Worm (Caenorhabditis elegans) whole organism, young adult: ENCODE results near the gene toe-2.
A peak's percentile ranks its signal among the peaks of the same experiment; 100 is the strongest.

Experiments used
- B0019.2 ChIP-seq: fragments of 200-800 bp; sonication (Bioruptor generic); conservative IDR thresholded peaks from 2 replicates; pipeline ENCODE4 v1.3.6; 2022; ENCODE audit warnings: missing genetic modification reagents, missing genetic modification characterization, missing compliant biosample characterization
- B0035.1 ChIP-seq: sonication (generic microtip); optimal IDR thresholded peaks from 2 replicates; lab custom pipeline; 2016; ENCODE audit warnings: missing genetic modification characterization, mild to moderate bottlenecking, missing compliant biosample characterization, missing genotype, missing genetic modification reagents
- B0261.1 ChIP-seq: sonication (generic microtip); optimal IDR thresholded peaks from 2 replicates; lab custom pipeline; 2016; ENCODE audit warnings: mild to moderate bottlenecking, missing genetic modification characterization, moderate library complexity, missing compliant biosample characterization
- B0336.3 ChIP-seq: fragments of 200-800 bp; sonication (Bioruptor generic); IDR thresholded peaks from 2 replicates; pipeline ENCODE4 v1.3.6; 2022; ENCODE audit warnings: missing genetic modification characterization, missing compliant biosample characterization
- F22D6.2 ChIP-seq: sonication (generic microtip); optimal IDR thresholded peaks from 2 replicates; lab custom pipeline; 2016; ENCODE audit warnings: mild to moderate bottlenecking, missing genetic modification characterization, missing compliant biosample characterization
- F37B4.10 ChIP-seq: fragments of 200-800 bp; sonication (Bioruptor generic); IDR thresholded peaks from 2 replicates; pipeline ENCODE4 v1.3.6; 2022; ENCODE audit warnings: missing genetic modification characterization, missing compliant biosample characterization
- F49E8.2 ChIP-seq: sonication (generic microtip); optimal IDR thresholded peaks from 3 replicates; lab custom pipeline; 2017; ENCODE audit warnings: missing genetic modification characterization, mild to moderate bottlenecking, missing compliant biosample characterization, antibody characterized with exemption, moderate library complexity; ENCODE audit not compliant: insufficient read depth
- F55B11.4 ChIP-seq: sonication (generic microtip); optimal IDR thresholded peaks from 2 replicates; lab custom pipeline; 2016; ENCODE audit warnings: missing compliant biosample characterization, missing genetic modification characterization, borderline replicate concordance; ENCODE audit not compliant: insufficient read depth
- K11D2.4 ChIP-seq: fragments of 200-800 bp; sonication (Bioruptor generic); IDR thresholded peaks from 2 replicates; pipeline ENCODE4 v1.3.6; 2022; ENCODE audit warnings: missing genetic modification reagents, missing genetic modification characterization, missing compliant biosample characterization
- K12H6.12 ChIP-seq: fragments of 200-800 bp; sonication (Bioruptor generic); optimal IDR thresholded peaks from 2 replicates; lab custom pipeline; 2018; ENCODE audit warnings: mild to moderate bottlenecking, missing genetic modification characterization, missing compliant biosample characterization
- ama-1 ChIP-seq, 3 experiments: fragments of 150-350 bp in 1 of 3; sonication (generic microtip) in 2 of 3; optimal IDR thresholded peaks; 2 replicates each; lab custom pipeline; 2014 to 2018; ENCODE audit warnings: missing biosample characterization in 2 of 3, missing genetic modification characterization in 2 of 3, missing genetic modification reagents in 2 of 3
- atf-7 ChIP-seq: sonication (generic microtip); optimal IDR thresholded peaks from 2 replicates; lab custom pipeline; 2017; ENCODE audit warnings: mild to moderate bottlenecking, missing genetic modification characterization, missing compliant biosample characterization
- athp-1 ChIP-seq: sonication (generic microtip); optimal IDR thresholded peaks from 2 replicates; lab custom pipeline; 2017; ENCODE audit warnings: mild to moderate bottlenecking, missing genetic modification characterization, missing compliant biosample characterization
- attf-3 ChIP-seq: fragments of 200-800 bp; sonication (Bioruptor generic); conservative IDR thresholded peaks from 2 replicates; pipeline ENCODE4 v1.3.6; 2022; ENCODE audit warnings: missing genetic modification reagents, missing genetic modification characterization, missing compliant biosample characterization
- ccch-3 ChIP-seq: fragments of 200-800 bp; sonication (Bioruptor generic); optimal IDR thresholded peaks from 2 replicates; lab custom pipeline; 2018; ENCODE audit warnings: mild to moderate bottlenecking, missing genetic modification characterization, missing compliant biosample characterization
- cebp-1 ChIP-seq, 2 experiments: fragments of 200-800 bp in 1 of 2; sonication (Bioruptor generic) in 1 of 2; sonication (generic microtip) in 1 of 2; IDR thresholded peaks in 1 of 2; optimal IDR thresholded peaks in 1 of 2; 2 replicates each; pipeline versions ENCODE4 v1.3.6 to Lab custom; 2017 to 2022; ENCODE audit warnings: missing compliant biosample characterization in 2 of 2, missing genetic modification characterization in 2 of 2, mild to moderate bottlenecking in 1 of 2, missing genetic modification reagents in 1 of 2, moderate library complexity in 1 of 2
- ceh-100 ChIP-seq: fragments of 200-800 bp; sonication (Bioruptor generic); IDR thresholded peaks from 2 replicates; pipeline ENCODE4 v1.3.6; 2022; ENCODE audit warnings: missing genetic modification reagents, missing genetic modification characterization, missing compliant biosample characterization
- ceh-79 ChIP-seq: sonication (generic microtip); optimal IDR thresholded peaks from 2 replicates; lab custom pipeline; 2017; ENCODE audit warnings: mild to moderate bottlenecking, missing genetic modification characterization, missing compliant biosample characterization
- ceh-91 ChIP-seq: fragments of 200-800 bp; sonication (Bioruptor generic); IDR thresholded peaks from 2 replicates; pipeline ENCODE4 v1.3.6; 2022; ENCODE audit warnings: missing genetic modification reagents, missing genetic modification characterization, missing compliant biosample characterization
- die-1 ChIP-seq: sonication (generic microtip); optimal IDR thresholded peaks from 2 replicates; lab custom pipeline; 2016; ENCODE audit warnings: missing genotype, mild to moderate bottlenecking, missing genetic modification characterization, missing compliant biosample characterization
- dpl-1 ChIP-seq: fragments of 150-350 bp; optimal IDR thresholded peaks from 2 replicates; lab custom pipeline; 2014; ENCODE audit warnings: missing biosample characterization, missing genetic modification reagents, missing genetic modification characterization
- efl-1 ChIP-seq: fragments of 150-350 bp; optimal IDR thresholded peaks from 2 replicates; lab custom pipeline; 2014; ENCODE audit warnings: missing biosample characterization, missing genetic modification reagents, missing genetic modification characterization
- egl-18 ChIP-seq: fragments of 200-800 bp; sonication (Bioruptor generic); IDR thresholded peaks from 2 replicates; pipeline ENCODE4 v1.3.6; 2022; ENCODE audit warnings: missing genetic modification reagents, missing genetic modification characterization, missing compliant biosample characterization
- egl-44 ChIP-seq: fragments of 200-800 bp; sonication (Bioruptor generic); IDR thresholded peaks from 2 replicates; pipeline ENCODE4 v1.3.6; 2022; ENCODE audit warnings: missing genetic modification reagents, missing genetic modification characterization, missing compliant biosample characterization
- hsf-1 ChIP-seq: fragments of 200-800 bp; sonication (Bioruptor generic); IDR thresholded peaks from 2 replicates; pipeline ENCODE4 v1.3.6; 2022; ENCODE audit warnings: missing genetic modification reagents, missing genetic modification characterization, missing compliant biosample characterization
- let-607 ChIP-seq, 2 experiments: fragments of 200-800 bp in 1 of 2; sonication (Bioruptor generic) in 1 of 2; sonication (generic microtip) in 1 of 2; optimal IDR thresholded peaks; 2 replicates each; lab custom pipeline; 2016 to 2018; ENCODE audit warnings: mild to moderate bottlenecking in 2 of 2, missing compliant biosample characterization in 2 of 2, missing genetic modification characterization in 2 of 2, moderate library complexity in 2 of 2, missing genotype in 1 of 2
- lin-26 ChIP-seq: fragments of 200-800 bp; sonication (Bioruptor generic); IDR thresholded peaks from 2 replicates; pipeline ENCODE4 v1.3.6; 2022; ENCODE audit warnings: missing genetic modification reagents, missing genetic modification characterization, missing compliant biosample characterization
- lin-35 ChIP-seq, 3 experiments: fragments of 150-350 bp in 2 of 3; sonication (generic microtip) in 1 of 3; optimal IDR thresholded peaks; 2 replicates each; lab custom pipeline; 2014 to 2018; ENCODE audit warnings: missing biosample characterization in 3 of 3, missing genetic modification characterization in 3 of 3, missing genetic modification reagents in 3 of 3
- mcd-1 ChIP-seq: fragments of 200-800 bp; sonication (Bioruptor generic); IDR thresholded peaks from 2 replicates; pipeline ENCODE4 v1.3.6; 2022; ENCODE audit warnings: missing genetic modification reagents, missing genetic modification characterization, missing compliant biosample characterization
- mes-4 ChIP-seq: sonication (generic microtip); optimal IDR thresholded peaks from 2 replicates; lab custom pipeline; 2016; ENCODE audit warnings: missing genotype, missing genetic modification characterization, missing compliant biosample characterization
- nhr-179 ChIP-seq: sonication (generic microtip); optimal IDR thresholded peaks from 2 replicates; lab custom pipeline; 2016; ENCODE audit warnings: mild to moderate bottlenecking, missing genetic modification characterization, missing compliant biosample characterization
- nhr-27 ChIP-seq: fragments of 200-800 bp; sonication (Bioruptor generic); optimal IDR thresholded peaks from 2 replicates; lab custom pipeline; 2018; ENCODE audit warnings: mild to moderate bottlenecking, missing genetic modification characterization, moderate library complexity, missing compliant biosample characterization
- nhr-80 ChIP-seq: sonication (generic microtip); optimal IDR thresholded peaks from 2 replicates; lab custom pipeline; 2016; ENCODE audit warnings: missing genetic modification characterization, missing compliant biosample characterization
- pha-4 ChIP-seq: fragments of 150-350 bp; sonication (generic microtip); optimal IDR thresholded peaks from 2 replicates; lab custom pipeline; 2014; ENCODE audit warnings: missing biosample characterization, missing genetic modification reagents, missing genetic modification characterization
- rec-8 ChIP-seq, 2 experiments: sonication (generic microtip); optimal IDR thresholded peaks; 2 replicates each; lab custom pipeline; 2016; ENCODE audit warnings: mild to moderate bottlenecking in 2 of 2, missing genetic modification characterization in 2 of 2, missing genetic modification reagents in 2 of 2, missing genotype in 2 of 2, missing biosample characterization in 1 of 2, missing compliant biosample characterization in 1 of 2, moderate library complexity in 1 of 2
- sdz-38 ChIP-seq: sonication (generic microtip); optimal IDR thresholded peaks from 2 replicates; lab custom pipeline; 2016; ENCODE audit warnings: missing genotype, missing genetic modification characterization, missing compliant biosample characterization
- snpc-1.1 ChIP-seq: sonication (generic microtip); optimal IDR thresholded peaks from 2 replicates; lab custom pipeline; 2017; ENCODE audit warnings: missing genetic modification characterization, mild to moderate bottlenecking, missing compliant biosample characterization, antibody characterized with exemption, moderate library complexity, missing genotype, missing genetic modification reagents; ENCODE audit not compliant: insufficient read depth
- snpc-3.4 ChIP-seq: sonication (generic microtip); optimal IDR thresholded peaks from 2 replicates; lab custom pipeline; 2017; ENCODE audit warnings: missing genetic modification characterization, mild to moderate bottlenecking, missing compliant biosample characterization, antibody characterized with exemption, moderate library complexity, missing genotype, missing genetic modification reagents
- tbp1 ChIP-seq: fragments of 200-800 bp; sonication (Bioruptor generic); optimal IDR thresholded peaks from 2 replicates; lab custom pipeline; 2018; ENCODE audit warnings: mild to moderate bottlenecking, missing genetic modification characterization, missing compliant biosample characterization
- xnd-1 ChIP-seq: sonication (generic microtip); optimal IDR thresholded peaks from 2 replicates; lab custom pipeline; 2016; ENCODE audit warnings: missing genotype, missing genetic modification reagents, missing genetic modification characterization, missing compliant biosample characterization
- zim-3 ChIP-seq: sonication (generic microtip); optimal IDR thresholded peaks from 2 replicates; lab custom pipeline; 2017; ENCODE audit warnings: mild to moderate bottlenecking, missing genetic modification characterization, moderate library complexity, missing compliant biosample characterization
- ztf-22 ChIP-seq: fragments of 200-800 bp; sonication (Bioruptor generic); optimal IDR thresholded peaks from 2 replicates; lab custom pipeline; 2018; ENCODE audit warnings: mild to moderate bottlenecking, missing genetic modification characterization, moderate library complexity, missing compliant biosample characterization
- ztf-26 ChIP-seq: sonication (generic microtip); optimal IDR thresholded peaks from 2 replicates; lab custom pipeline; 2017; ENCODE audit warnings: missing genetic modification characterization, missing compliant biosample characterization

Gene toe-2

ce11 chrII:6493709-6494326 is 27.4 kb downstream of the toe-2 start (continued):
- TF ChIP-seq efl-1 = no peak
- no peak for TF ChIP-seq snpc-1.1 (tag; lab: Kevin White, UChicago)
- no peak for TF ChIP-seq atf-7 (tag; lab: Kevin White, UChicago)
- TF ChIP-seq lin-26 (GFP tag; lab: Robert Waterston, UW) = no peak
- no peak for TF ChIP-seq B0261.1 (tag; lab: Kevin White, UChicago)
- TF ChIP-seq nhr-179 (tag; lab: Kevin White, UChicago) = no peak
- TF ChIP-seq nhr-27 (tag; lab: Kevin White, UChicago) = no peak
- no peak for TF ChIP-seq ztf-22
- TF ChIP-seq ceh-91 (GFP tag; lab: Robert Waterston, UW) = no peak
- no peak for TF ChIP-seq pha-4 (tag; lab: Kevin White, UChicago)
- TF ChIP-seq xnd-1 (tag; lab: Kevin White, UChicago) = peak; percentile 35
- TF ChIP-seq egl-44 (GFP tag; lab: Robert Waterston, UW) = no peak
- TF ChIP-seq B0336.3 = no peak
- TF ChIP-seq lin-35 (GFP tag; optimal IDR thresholded peaks at IDR 0.05; lab: Kevin White, UChicago) = no peak
- no peak for TF ChIP-seq ceh-79 (tag; lab: Kevin White, UChicago)
- no peak for TF ChIP-seq K11D2.4
- no peak for TF ChIP-seq F55B11.4 (tag; lab: Kevin White, UChicago)
- no peak for TF ChIP-seq F22D6.2 (tag; lab: Kevin White, UChicago)
- peak; percentile 60 for TF ChIP-seq hsf-1 (GFP tag; lab: Robert Waterston, UW)
- no peak for TF ChIP-seq attf-3 (GFP tag; lab: Robert Waterston, UW)
- TF ChIP-seq athp-1 (tag; lab: Kevin White, UChicago) = no peak
- TF ChIP-seq die-1 (tag; lab: Kevin White, UChicago) = no peak
- TF ChIP-seq ceh-100 (GFP tag; lab: Robert Waterston, UW) = 0 out of 2 replicates have a peak, but pooled peaks have one; percentile 35
- no peak for TF ChIP-seq rec-8 (tag; optimal IDR thresholded peaks at IDR 0.05; lab: Kevin White, UChicago)
- TF ChIP-seq tbp1 (GFP tag; lab: Kevin White, UChicago) = no peak
- TF ChIP-seq snpc-3.4 (tag; lab: Kevin White, UChicago) = peak; percentile 14
- TF ChIP-seq B0035.1 (tag; lab: Kevin White, UChicago) = no peak

DNA sequence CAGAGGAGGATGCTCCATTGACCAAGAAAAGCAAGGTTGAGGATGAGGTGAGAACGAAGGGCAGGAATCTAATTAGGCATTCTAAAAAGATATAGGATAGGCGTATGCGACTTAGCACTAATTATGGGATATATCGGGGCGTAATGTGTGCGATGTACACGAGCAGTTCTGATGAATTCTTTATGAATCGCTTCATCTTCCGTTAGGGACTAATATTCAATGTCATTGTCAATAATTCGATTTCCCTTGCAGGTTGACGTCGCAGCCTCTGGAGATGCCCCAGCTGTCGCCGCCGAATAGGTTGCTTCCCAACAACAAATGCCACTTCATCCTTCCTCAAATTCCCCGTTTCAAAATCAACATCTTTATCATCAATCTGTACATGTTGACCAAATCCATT is 28.0 kb downstream of the toe-2 start:
- TF ChIP-seq ztf-26 (no peak), K12H6.12 (tag; lab: Kevin White, UChicago) (no peak), zim-3 (tag; lab: Kevin White, UChicago) (no peak), cebp-1 (GFP tag; IDR thresholded peaks at IDR 0.05; lab: Robert Waterston, UW) (no peak), cebp-1 (tag; optimal IDR thresholded peaks at IDR 0.05; lab: Kevin White, UChicago) (no peak), mcd-1 (GFP tag; lab: Robert Waterston, UW) (no peak), egl-18 (GFP tag; lab: Robert Waterston, UW) (0 out of 2 replicates have a peak, but pooled peaks have one; percentile 7)

ce11 chrII:6491817-6492452 is 29.2 kb downstream of the toe-2 start, which contains the start of the genes T28D9.11 and T28D9.1:
Gene T28D9.11 (minus strand): TSS chrII:6491993.
Gene T28D9.1 (plus strand): TSS chrII:6492402.
- TF ChIP-seq F37B4.10 (GFP tag; lab: Robert Waterston, UW) (no peak), dpl-1 (GFP tag; lab: Kevin White, UChicago) (no peak), ccch-3 (GFP tag; lab: Kevin White, UChicago) (no peak), mes-4 (tag; lab: Kevin White, UChicago) (no peak), K11D2.4 (peak; percentile 46; the same call in 1 of the 2 replicates), ceh-79 (tag; lab: Kevin White, UChicago) (no peak), B0019.2 (GFP tag; lab: Robert Waterston, UW) (no peak), lin-35 (GFP tag; optimal IDR thresholded peaks at IDR 0.05; lab: Kevin White, UChicago) (peak in 1 of 3 experiments; percentile 45), let-607 (tag; optimal IDR thresholded peaks at IDR 0.05; lab: Kevin White, UChicago) (no peak), sdz-38 (tag; lab: Kevin White, UChicago) (no peak), F49E8.2 (no peak), ama-1 (optimal IDR thresholded peaks at IDR 0.05; lab: Kevin White, UChicago) (no peak), ama-1 (GFP tag; optimal IDR thresholded peaks at IDR 0.05; lab: Kevin White, UChicago) (no peak), nhr-80 (tag; lab: Kevin White, UChicago) (no peak)
